Fruit fly (Drosophila melanogaster) whole organism: Measurements from ENCODE around the gene CG12984.

Source experiments
- CG8478 ChIP-seq: fragments of >200 bp; optimal IDR thresholded peaks from 2 replicates; lab custom pipeline; 2018; ENCODE audit warnings: inconsistent platforms
- Dll ChIP-seq: fragments of >200 bp; optimal IDR thresholded peaks from 2 replicates; lab custom pipeline; 2017
- EcR ChIP-seq, 2 experiments: fragments of >200 bp; optimal IDR thresholded peaks; 2 replicates each; lab custom pipeline; 2017; ENCODE audit warnings: missing biosample characterization in 2 of 2, missing genetic modification characterization in 2 of 2, missing genetic modification reagents in 2 of 2
- pan ChIP-seq: fragments of >200 bp; optimal IDR thresholded peaks from 2 replicates; lab custom pipeline; 2017
- psq ChIP-seq: fragments of >200 bp; optimal IDR thresholded peaks from 2 replicates; lab custom pipeline; 2017
- usp ChIP-seq: fragments of >200 bp; optimal IDR thresholded peaks from 2 replicates; lab custom pipeline; 2017; ENCODE audit warnings: missing biosample characterization, missing genetic modification characterization, mixed read lengths

Gene CG12984

DNA sequence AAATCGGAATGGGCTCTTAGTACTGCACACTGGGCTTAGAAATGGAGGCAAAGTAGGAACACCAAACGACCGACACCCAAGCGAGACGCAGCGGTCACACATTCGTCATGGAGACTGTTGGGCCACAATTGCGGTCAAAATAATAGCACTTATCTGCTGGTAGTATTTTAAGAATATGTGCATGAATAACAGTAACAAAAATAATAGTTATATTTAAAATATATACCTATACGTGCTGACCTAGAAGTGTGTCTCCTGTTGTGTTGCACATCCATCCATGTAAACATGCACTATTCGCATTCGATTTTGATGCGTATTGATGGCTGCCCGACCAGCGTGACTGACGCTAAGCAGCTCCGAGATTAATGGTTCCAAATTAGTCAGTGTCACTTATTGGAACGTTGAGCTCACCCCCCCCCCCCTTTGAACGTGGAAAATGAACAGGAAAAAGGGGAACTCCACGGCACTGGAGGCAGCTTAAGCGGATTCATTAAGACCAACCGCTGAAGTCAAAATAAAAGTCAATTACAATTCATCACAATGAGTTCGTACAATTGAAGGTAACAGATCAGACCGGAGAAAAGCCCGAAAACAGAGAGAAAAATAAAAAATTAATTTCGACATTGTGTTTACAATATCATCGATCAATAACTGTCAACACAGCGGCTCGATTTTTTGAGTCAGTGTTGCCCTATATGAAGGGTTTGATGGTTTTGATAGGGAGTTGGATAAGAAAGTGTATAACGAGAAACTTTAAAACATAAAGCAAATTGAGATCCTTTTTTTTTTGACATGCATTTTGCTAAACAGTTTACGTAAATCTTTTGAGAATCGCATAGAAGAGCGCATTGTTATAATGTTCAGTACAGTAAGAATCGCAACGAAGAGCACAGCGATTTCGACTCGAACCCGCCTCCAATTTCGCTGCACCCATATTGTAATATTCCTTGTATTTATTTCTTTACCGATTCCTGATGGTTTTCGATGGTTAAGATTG lies 38.6 kb upstream of the CG12984 start:
- no peak for TF ChIP-seq EcR (GFP tag; optimal IDR thresholded peaks at IDR 0.05; lab: Kevin White, UChicago)
- no peak for TF ChIP-seq psq (lab: Kevin White, UChicago)
- no peak for TF ChIP-seq CG8478 (lab: Kevin White, UChicago)
- no peak for TF ChIP-seq pan (lab: Kevin White, UChicago)
- TF ChIP-seq Dll (lab: Kevin White, UChicago) = no peak
- no peak for TF ChIP-seq usp (GFP tag; lab: Kevin White, UChicago)

DNA sequence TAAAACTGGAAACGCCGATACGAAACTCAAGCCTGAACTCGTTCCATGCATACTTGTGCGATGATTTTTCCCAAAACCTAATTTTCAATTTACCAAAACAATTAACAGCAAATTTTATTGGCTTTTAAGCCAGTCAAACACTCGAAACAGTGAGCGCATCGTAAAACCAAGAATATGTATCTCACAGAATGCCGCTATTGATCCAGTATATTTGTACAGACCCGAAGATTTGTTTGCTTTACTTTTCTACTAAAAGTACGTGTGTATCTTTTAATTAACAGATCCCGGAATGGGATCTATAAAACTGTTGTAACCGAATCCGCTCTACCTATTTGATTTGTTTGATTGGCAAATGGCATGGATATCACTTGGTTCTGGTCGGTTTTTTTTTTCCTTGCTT lies 37.4 kb upstream of the CG12984 start:
- TF ChIP-seq pan (lab: Kevin White, UChicago) = no peak
- TF ChIP-seq EcR (GFP tag; optimal IDR thresholded peaks at IDR 0.05; lab: Kevin White, UChicago) = no peak
- TF ChIP-seq CG8478 (lab: Kevin White, UChicago) = no peak
- no peak for TF ChIP-seq Dll (lab: Kevin White, UChicago)
- TF ChIP-seq usp (GFP tag; lab: Kevin White, UChicago) = no peak
- no peak for TF ChIP-seq psq (lab: Kevin White, UChicago)

DNA sequence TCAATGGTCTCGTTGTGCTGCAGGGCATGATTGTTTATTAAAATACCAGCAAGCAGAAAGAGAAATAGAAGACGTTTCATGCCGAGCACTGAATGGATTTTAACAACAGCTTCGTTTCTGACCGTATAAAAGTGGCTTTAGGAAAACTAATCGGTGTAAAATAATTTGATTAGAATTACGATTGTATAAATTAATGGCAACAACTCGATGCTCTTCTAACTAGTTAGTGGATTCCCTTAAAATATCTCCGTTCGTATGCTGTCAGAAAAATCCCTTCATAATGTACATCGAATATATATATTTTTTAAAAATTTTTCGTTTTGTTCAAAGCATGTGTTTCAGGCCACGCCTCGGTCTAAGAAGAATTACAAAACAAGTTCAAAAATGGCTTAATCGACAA lies 34.8 kb upstream of the CG12984 start, which contains the start of the genes Sems and CG10588:
Sems (minus strand) TSS at position 101 of the 400 bp plus-strand sequence.
CG10588 (plus strand) TSS at position 285 of the 400 bp plus-strand sequence.
- TF ChIP-seq pan (lab: Kevin White, UChicago) = no peak
- TF ChIP-seq EcR (GFP tag; optimal IDR thresholded peaks at IDR 0.05; lab: Kevin White, UChicago) = no peak
- no peak for TF ChIP-seq usp (GFP tag; lab: Kevin White, UChicago)
- no peak for TF ChIP-seq psq (lab: Kevin White, UChicago)
- TF ChIP-seq CG8478 (lab: Kevin White, UChicago) = no peak
- no peak for TF ChIP-seq Dll (lab: Kevin White, UChicago)

DNA sequence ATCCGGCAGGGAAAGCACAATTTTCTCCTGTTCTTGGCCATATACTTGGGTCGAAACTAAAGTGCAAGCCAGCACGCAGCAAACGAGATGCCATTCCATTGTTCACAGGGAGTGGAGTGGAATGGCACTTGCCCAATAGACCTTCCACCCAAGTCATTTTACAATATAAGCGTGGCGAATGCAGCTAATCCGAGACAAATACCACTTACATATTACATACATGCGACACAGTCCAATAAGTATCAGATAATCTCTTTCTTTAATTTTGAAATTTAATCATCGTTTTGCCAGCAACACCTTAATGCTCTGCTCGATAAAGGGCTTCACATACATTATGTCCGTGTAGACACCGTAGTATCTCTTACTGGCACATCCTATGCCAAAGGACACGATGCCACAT lies 30.2 kb upstream of the CG12984 start, which contains the start of gene CG11037:
CG11037 (minus strand) TSS at position 101 of the 400 bp plus-strand sequence.
- no peak for TF ChIP-seq pan (lab: Kevin White, UChicago)
- TF ChIP-seq EcR (GFP tag; optimal IDR thresholded peaks at IDR 0.05; lab: Kevin White, UChicago) = no peak
- no peak for TF ChIP-seq Dll (lab: Kevin White, UChicago)
- no peak for TF ChIP-seq usp (GFP tag; lab: Kevin White, UChicago)
- TF ChIP-seq psq (lab: Kevin White, UChicago) = no peak
- TF ChIP-seq CG8478 (lab: Kevin White, UChicago) = no peak

DNA sequence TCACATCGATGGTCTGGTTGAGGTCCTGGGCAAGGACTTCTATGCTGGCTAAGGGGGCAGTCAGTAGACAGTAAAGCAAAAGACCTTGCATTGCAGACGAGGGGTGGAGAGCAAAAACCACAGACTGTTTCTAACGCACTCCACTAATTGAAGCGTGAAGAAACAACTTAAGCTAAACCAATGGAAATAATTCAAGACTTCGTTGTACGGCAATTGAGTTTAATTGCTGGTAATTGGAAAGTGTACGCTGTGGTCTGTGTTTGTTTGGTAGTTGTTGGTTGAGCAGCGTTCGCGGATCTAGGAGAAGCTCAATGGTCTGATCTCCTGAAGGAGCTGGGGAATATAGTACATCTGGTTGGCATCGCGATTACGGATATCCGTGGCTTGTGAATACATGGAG lies 29.0 kb upstream of the CG12984 start, which contains the start of gene CG10587:
CG10587 (minus strand) TSS at position 101 of the 400 bp plus-strand sequence.
- no peak for TF ChIP-seq EcR (GFP tag; optimal IDR thresholded peaks at IDR 0.05; lab: Kevin White, UChicago)
- no peak for TF ChIP-seq Dll (lab: Kevin White, UChicago)
- no peak for TF ChIP-seq pan (lab: Kevin White, UChicago)
- no peak for TF ChIP-seq usp (GFP tag; lab: Kevin White, UChicago)
- TF ChIP-seq psq (lab: Kevin White, UChicago) = no peak
- no peak for TF ChIP-seq CG8478 (lab: Kevin White, UChicago)

DNA sequence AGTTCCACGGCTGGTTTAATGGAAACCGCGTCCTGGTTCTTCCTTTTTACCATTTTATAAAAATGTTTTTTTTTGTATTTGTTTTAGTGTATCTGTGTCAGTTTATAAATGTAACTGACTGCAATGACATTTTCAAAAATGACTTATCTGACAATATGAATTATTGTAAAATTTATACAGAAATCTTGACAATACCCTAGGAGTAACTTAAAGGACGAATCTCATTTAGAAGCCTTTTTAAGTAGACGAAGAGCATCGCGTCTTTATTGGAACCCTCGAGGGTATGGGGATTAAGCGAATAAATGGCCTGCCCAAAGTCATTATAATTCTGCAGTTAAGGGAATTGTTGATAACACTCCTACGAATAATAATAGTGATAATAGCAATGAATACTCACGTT lies 24.8 kb upstream of the CG12984 start, which contains the start of gene CG12983:
CG12983 (minus strand) TSS at position 101 of the 400 bp plus-strand sequence.
- TF ChIP-seq Dll (lab: Kevin White, UChicago) (no peak), psq (lab: Kevin White, UChicago) (no peak), pan (lab: Kevin White, UChicago) (no peak), CG8478 (lab: Kevin White, UChicago) (no peak), usp (GFP tag; lab: Kevin White, UChicago) (no peak), EcR (GFP tag; optimal IDR thresholded peaks at IDR 0.05; lab: Kevin White, UChicago) (no peak)

DNA sequence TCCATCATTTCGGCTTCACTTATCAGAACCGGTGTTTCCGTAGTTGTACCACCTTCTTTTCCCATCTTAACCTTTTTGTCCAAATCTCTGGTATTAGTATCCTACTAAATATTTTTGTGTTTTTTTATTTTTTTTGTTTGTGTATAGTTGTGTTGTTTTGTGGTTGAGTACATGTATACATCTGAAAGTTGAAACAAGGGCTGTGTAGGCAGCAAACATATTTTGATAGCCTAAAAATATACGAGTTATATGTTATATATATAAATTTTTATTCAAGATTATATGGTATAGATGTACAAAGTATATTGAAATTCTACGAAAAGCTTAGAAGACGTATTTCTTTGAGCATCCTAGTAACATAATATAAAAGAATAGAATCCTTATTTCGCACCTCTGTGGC lies 20.9 kb upstream of the CG12984 start, which contains the start of gene CG33287:
CG33287 (minus strand) TSS at position 101 of the 400 bp plus-strand sequence.
- TF ChIP-seq psq (lab: Kevin White, UChicago) (no peak), usp (GFP tag; lab: Kevin White, UChicago) (no peak), Dll (lab: Kevin White, UChicago) (no peak), pan (lab: Kevin White, UChicago) (no peak), CG8478 (lab: Kevin White, UChicago) (no peak), EcR (GFP tag; optimal IDR thresholded peaks at IDR 0.05; lab: Kevin White, UChicago) (no peak)

DNA sequence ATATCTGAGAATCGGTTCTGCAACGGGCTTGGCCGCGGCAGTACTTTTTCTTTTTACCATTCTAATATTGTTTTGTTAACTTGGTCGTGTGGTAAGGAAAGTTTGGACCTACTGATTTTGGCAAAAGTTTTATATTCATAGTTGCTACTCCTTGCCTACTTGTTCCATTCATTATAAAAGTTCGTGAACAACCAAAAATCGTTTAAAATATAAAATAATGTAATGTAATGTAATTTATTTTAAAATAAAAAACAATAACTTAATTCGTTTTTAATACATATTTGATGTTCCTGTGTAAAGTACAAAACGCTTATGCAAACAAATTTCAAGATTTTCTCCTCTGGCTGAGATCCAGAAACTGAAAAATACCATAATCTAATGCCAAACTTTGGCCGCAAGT lies 16.9 kb upstream of the CG12984 start, which contains the start of gene CG33286:
CG33286 (minus strand) TSS at position 101 of the 400 bp plus-strand sequence.
- TF ChIP-seq psq (lab: Kevin White, UChicago) (no peak), pan (lab: Kevin White, UChicago) (no peak)

DNA sequence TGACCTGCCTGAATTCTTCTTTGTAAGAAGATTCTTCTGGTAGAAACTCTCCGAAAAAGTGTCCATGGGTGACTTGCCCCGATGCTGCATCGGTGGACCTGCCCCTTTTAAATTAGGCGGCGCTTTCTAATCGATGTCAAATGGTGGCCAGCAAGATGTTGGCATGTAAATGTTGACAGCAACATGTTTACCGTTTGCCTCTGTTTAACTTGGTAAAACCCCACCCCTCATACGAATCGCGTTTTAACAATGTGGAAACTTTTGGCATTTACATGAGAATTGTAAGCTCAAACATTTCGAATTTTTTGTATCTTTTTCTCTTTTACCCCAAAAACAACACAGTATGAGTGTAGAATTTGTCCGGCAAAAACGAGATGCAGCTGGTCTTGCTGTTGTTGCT lies 15.1 kb upstream of the CG12984 start:
- TF ChIP-seq pan (lab: Kevin White, UChicago) = no peak
- TF ChIP-seq EcR (GFP tag; optimal IDR thresholded peaks at IDR 0.05; lab: Kevin White, UChicago) = no peak
- no peak for TF ChIP-seq CG8478 (lab: Kevin White, UChicago)
- no peak for TF ChIP-seq Dll (lab: Kevin White, UChicago)
- TF ChIP-seq psq (lab: Kevin White, UChicago) = no peak

DNA sequence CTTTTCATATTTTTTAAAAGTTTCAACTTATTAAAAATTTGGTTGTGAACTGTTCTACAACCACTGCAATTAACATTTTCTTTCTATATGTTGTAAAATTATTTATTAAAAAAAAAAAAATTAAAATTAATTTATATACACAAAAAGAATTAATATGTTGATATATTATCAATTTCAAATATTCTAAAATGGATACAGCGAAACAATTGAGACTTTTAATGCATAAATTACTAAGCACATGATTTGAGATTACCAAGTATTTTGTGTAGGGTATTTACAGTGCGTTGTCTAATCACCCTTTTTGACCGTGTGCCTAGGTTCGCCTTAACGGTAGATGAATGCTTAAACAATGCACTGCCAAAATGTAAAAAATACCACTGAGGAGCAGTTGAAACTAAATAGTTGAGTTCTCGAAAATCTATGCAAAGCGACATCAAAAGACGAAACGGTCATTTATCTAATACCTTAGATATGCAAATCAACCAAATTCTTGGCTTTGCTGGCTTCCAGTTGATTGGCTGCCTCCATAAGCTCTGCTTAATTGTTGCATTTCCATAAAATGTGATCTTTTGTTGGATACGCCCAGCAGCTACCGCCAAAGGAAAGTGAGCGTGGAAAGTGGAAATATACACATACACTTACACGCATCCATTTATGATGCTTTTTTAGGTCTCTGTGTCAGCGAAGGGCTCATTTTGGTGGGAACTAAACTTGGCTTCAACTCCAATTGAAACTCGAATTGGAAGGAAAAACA lies 14.3 kb upstream of the CG12984 start:
- no peak for TF ChIP-seq EcR (GFP tag; optimal IDR thresholded peaks at IDR 0.05; lab: Kevin White, UChicago)
- TF ChIP-seq CG8478 (lab: Kevin White, UChicago) = no peak
- no peak for TF ChIP-seq pan (lab: Kevin White, UChicago)
- no peak for TF ChIP-seq usp (GFP tag; lab: Kevin White, UChicago)
- no peak for TF ChIP-seq Dll (lab: Kevin White, UChicago)
- TF ChIP-seq psq (lab: Kevin White, UChicago) = no peak
